Worm (Caenorhabditis elegans) whole organism, L4 larva: ENCODE results near the gene F22F7.11.

ENCODE experiments used
- F26F4.8 ChIP-seq: fragments of 200-800 bp; sonication (Bioruptor generic); conservative IDR thresholded peaks from 2 replicates; pipeline ENCODE4 v1.3.6; 2022; ENCODE audit warnings: missing genetic modification characterization, missing compliant biosample characterization
- F37D6.2 ChIP-seq: sonication (generic microtip); optimal IDR thresholded peaks from 2 replicates; lab custom pipeline; 2016; ENCODE audit warnings: mild to moderate bottlenecking, missing genetic modification characterization, missing compliant biosample characterization
- F44E2.7 ChIP-seq: fragments of 200-800 bp; sonication (Bioruptor generic); IDR thresholded peaks from 2 replicates; pipeline ENCODE4 v2.1.2; 2022; ENCODE audit warnings: missing genetic modification characterization, missing compliant biosample characterization
- F49E8.2 ChIP-seq: sonication (generic microtip); optimal IDR thresholded peaks from 2 replicates; lab custom pipeline; 2016; ENCODE audit warnings: missing compliant biosample characterization, mild to moderate bottlenecking, missing genetic modification characterization, borderline replicate concordance
- T26A8.4 ChIP-seq: fragments of 200-800 bp; sonication (Bioruptor generic); IDR thresholded peaks from 2 replicates; pipeline ENCODE4 v1.3.6; 2022; ENCODE audit warnings: missing genetic modification characterization, missing compliant biosample characterization
- Y48G9A.11 ChIP-seq: fragments of 200-800 bp; sonication (Bioruptor generic); IDR thresholded peaks from 2 replicates; pipeline ENCODE4 v1.3.6; 2022; ENCODE audit warnings: missing genetic modification reagents, missing genetic modification characterization, missing compliant biosample characterization
- Y5F2A.4 ChIP-seq: fragments of 200-800 bp; sonication (Bioruptor generic); optimal IDR thresholded peaks from 2 replicates; lab custom pipeline; 2018; ENCODE audit warnings: mild to moderate bottlenecking, missing genetic modification characterization, missing compliant biosample characterization
- ZK546.5 ChIP-seq, 2 experiments: sonication (generic microtip); optimal IDR thresholded peaks; 2 replicates each; lab custom pipeline; 2017; ENCODE audit warnings: missing biosample characterization in 2 of 2, missing genetic modification characterization in 2 of 2
- aha-1 ChIP-seq: fragments of 150-350 bp; peaks from one replicate; lab custom pipeline; 2014; ENCODE audit warnings: missing biosample characterization, missing genetic modification characterization
- ama-1 ChIP-seq: fragments of 150-350 bp; optimal IDR thresholded peaks from 2 replicates; lab custom pipeline; 2014; ENCODE audit warnings: inconsistent platforms, mixed read lengths
- ceh-28 ChIP-seq: fragments of 150-350 bp; optimal IDR thresholded peaks from 2 replicates; lab custom pipeline; 2014; ENCODE audit warnings: missing biosample characterization, missing genetic modification reagents, missing genetic modification characterization
- ceh-62 ChIP-seq: sonication (generic microtip); optimal IDR thresholded peaks from 2 replicates; lab custom pipeline; 2017; ENCODE audit warnings: missing biosample characterization, missing genetic modification characterization
- ces-1 ChIP-seq: fragments of 150-350 bp; sonication (generic microtip); optimal IDR thresholded peaks from 4 replicates; lab custom pipeline; 2014; ENCODE audit warnings: missing biosample characterization, missing genetic modification reagents, missing genetic modification characterization
- daf-8 ChIP-seq: fragments of 200-800 bp; sonication (Bioruptor generic); IDR thresholded peaks from 2 replicates; pipeline ENCODE4 v1.3.6; 2022; ENCODE audit warnings: missing genetic modification characterization, missing compliant biosample characterization
- egl-43 ChIP-seq: fragments of 200-800 bp; sonication (Bioruptor generic); IDR thresholded peaks from 2 replicates; pipeline ENCODE4 v1.3.6; 2022; ENCODE audit warnings: missing genetic modification reagents, missing genetic modification characterization, missing compliant biosample characterization
- gei-8 ChIP-seq: fragments of 200-800 bp; sonication (Bioruptor generic); optimal IDR thresholded peaks from 2 replicates; lab custom pipeline; 2018; ENCODE audit warnings: mild to moderate bottlenecking, missing genetic modification characterization, missing compliant biosample characterization
- lim-7 ChIP-seq: fragments of 200-800 bp; sonication (Bioruptor generic); IDR thresholded peaks from 2 replicates; pipeline ENCODE4 v1.3.6; 2022; ENCODE audit warnings: missing genetic modification characterization, missing compliant biosample characterization
- lin-38 ChIP-seq: fragments of 200-800 bp; sonication (Bioruptor generic); IDR thresholded peaks from 2 replicates; pipeline ENCODE4 v1.3.6; 2022; ENCODE audit warnings: missing genetic modification reagents, missing genetic modification characterization, missing compliant biosample characterization
- lir-3 ChIP-seq: sonication (generic microtip); optimal IDR thresholded peaks from 2 replicates; lab custom pipeline; 2016; ENCODE audit warnings: mild to moderate bottlenecking, missing genetic modification characterization, missing compliant biosample characterization
- mdt-29 ChIP-seq: fragments of 200-800 bp; sonication (Bioruptor generic); IDR thresholded peaks from 2 replicates; pipeline ENCODE4 v1.3.6; 2022; ENCODE audit warnings: missing genetic modification reagents, missing genetic modification characterization, missing compliant biosample characterization
- nhr-10 ChIP-seq: fragments of 150-350 bp; optimal IDR thresholded peaks from 2 replicates; lab custom pipeline; 2014; ENCODE audit warnings: missing biosample characterization, missing genetic modification characterization
- nhr-237 ChIP-seq: sonication (generic microtip); optimal IDR thresholded peaks from 2 replicates; lab custom pipeline; 2017; ENCODE audit warnings: missing biosample characterization, missing genetic modification characterization
- nhr-77 ChIP-seq: fragments of 150-350 bp; optimal IDR thresholded peaks from 2 replicates; lab custom pipeline; 2014; ENCODE audit warnings: missing biosample characterization, missing genetic modification characterization
- set-16 ChIP-seq: fragments of 200-800 bp; sonication (Bioruptor generic); IDR thresholded peaks from 2 replicates; pipeline ENCODE4 v1.3.6; 2022; ENCODE audit warnings: missing genetic modification reagents, missing genetic modification characterization, missing compliant biosample characterization
- skn-1 ChIP-seq: fragments of 150-350 bp; optimal IDR thresholded peaks from 2 replicates; lab custom pipeline; 2014; ENCODE audit warnings: missing biosample characterization, missing genetic modification characterization
- snpc-4 ChIP-seq: fragments of 150-350 bp; optimal IDR thresholded peaks from 2 replicates; lab custom pipeline; 2014; ENCODE audit warnings: missing biosample characterization, missing genetic modification characterization
- spr-1 ChIP-seq: sonication (generic microtip); optimal IDR thresholded peaks from 2 replicates; lab custom pipeline; 2016; ENCODE audit warnings: mild to moderate bottlenecking, missing genetic modification characterization, missing compliant biosample characterization
- tra-1 ChIP-seq: fragments of 200-800 bp; sonication (Bioruptor generic); IDR thresholded peaks from 2 replicates; pipeline ENCODE4 v1.3.6; 2022; ENCODE audit warnings: missing genetic modification reagents, missing genetic modification characterization, missing compliant biosample characterization
- unc-62 ChIP-seq, 3 experiments: fragments of 150-350 bp in 1 of 3; sonication (generic microtip); optimal IDR thresholded peaks in 2 of 3; peaks in 1 of 3; 1 replicate in 1 of 3; 2 replicates in 2 of 3; lab custom pipeline; 2014 to 2017; ENCODE audit warnings: missing biosample characterization in 3 of 3, missing genetic modification characterization in 3 of 3, missing genetic modification reagents in 3 of 3, missing genotype in 1 of 3
- zip-11 ChIP-seq: fragments of 200-800 bp; sonication (Bioruptor generic); IDR thresholded peaks from 2 replicates; pipeline ENCODE4 v1.3.6; 2022; ENCODE audit warnings: missing genetic modification characterization, missing compliant biosample characterization
- ztf-11 ChIP-seq: fragments of 150-350 bp; optimal IDR thresholded peaks from 2 replicates; lab custom pipeline; 2014; ENCODE audit warnings: missing biosample characterization, missing genetic modification characterization

F22F7.11 gene

DNA sequence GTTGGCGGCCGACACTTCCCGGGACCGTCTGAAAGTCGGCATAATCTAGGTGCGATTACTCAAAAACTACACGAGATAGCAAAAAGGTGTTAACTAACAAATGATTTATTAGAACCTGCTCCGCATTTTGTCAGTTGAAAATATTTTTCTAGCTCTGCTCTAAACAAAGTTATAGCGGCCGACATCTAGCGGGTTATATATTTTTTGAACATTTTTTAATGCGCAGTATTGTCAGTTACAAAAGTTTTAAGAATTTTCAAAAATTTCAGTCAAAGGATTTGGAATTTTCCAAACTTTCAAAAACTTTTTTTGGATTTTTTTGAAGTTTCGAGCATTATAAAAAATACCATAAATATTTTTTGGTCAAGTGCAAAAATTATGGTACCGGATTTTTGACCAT, 38.4 kb upstream of the F22F7.11 start:
- TF ChIP-seq aha-1 (tag; lab: Kevin White, UChicago), result peak; percentile 68
- no peak for TF ChIP-seq ceh-28

DNA sequence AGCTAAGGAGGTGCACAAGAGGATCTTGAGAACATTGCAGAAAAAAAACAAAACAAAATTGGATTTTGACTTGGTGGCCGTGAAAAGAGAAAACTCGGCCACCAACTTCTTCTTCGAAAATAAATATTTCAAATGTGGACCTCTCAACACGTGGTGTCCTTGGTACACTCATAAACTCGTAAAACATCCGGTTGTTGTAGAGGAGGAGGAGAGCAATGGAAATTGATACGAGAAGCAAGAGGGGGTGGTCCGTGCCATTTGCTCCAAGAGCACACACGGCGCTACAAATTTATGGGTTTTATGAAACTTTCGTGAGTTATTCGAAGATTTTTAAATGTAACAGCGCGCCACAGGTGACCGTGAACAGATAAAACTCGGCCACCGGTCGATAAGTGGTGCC, 37.7 kb upstream of the F22F7.11 start:
- TF ChIP-seq ZK546.5 (tag; optimal IDR thresholded peaks at IDR 0.05; lab: Kevin White, UChicago) (no peak), tra-1 (no peak), F37D6.2 (no peak), nhr-77 (tag; lab: Kevin White, UChicago) (no peak), ceh-62 (tag; lab: Kevin White, UChicago) (no peak), daf-8 (GFP tag; lab: Robert Waterston, UW) (no peak), ces-1 (GFP tag; lab: Kevin White, UChicago) (no peak), T26A8.4 (no peak), lir-3 (tag; lab: Kevin White, UChicago) (no peak), ztf-11 (tag; lab: Kevin White, UChicago) (no peak), F49E8.2 (tag; lab: Kevin White, UChicago) (no peak), gei-8 (no peak), unc-62 (GFP tag; optimal IDR thresholded peaks at IDR 0.05 in 1 of 2; lab: Kevin White, UChicago) (no peak), unc-62 (tag; optimal IDR thresholded peaks at IDR 0.05; lab: Kevin White, UChicago) (no peak), mdt-29 (GFP tag; lab: Robert Waterston, UW) (no peak), snpc-4 (no peak), nhr-237 (tag; lab: Kevin White, UChicago) (no peak), Y5F2A.4 (GFP tag; lab: Kevin White, UChicago) (no peak), zip-11 (GFP tag; lab: Robert Waterston, UW) (no peak), F26F4.8 (no peak), ama-1 (lab: Kevin White, UChicago) (no peak)

DNA sequence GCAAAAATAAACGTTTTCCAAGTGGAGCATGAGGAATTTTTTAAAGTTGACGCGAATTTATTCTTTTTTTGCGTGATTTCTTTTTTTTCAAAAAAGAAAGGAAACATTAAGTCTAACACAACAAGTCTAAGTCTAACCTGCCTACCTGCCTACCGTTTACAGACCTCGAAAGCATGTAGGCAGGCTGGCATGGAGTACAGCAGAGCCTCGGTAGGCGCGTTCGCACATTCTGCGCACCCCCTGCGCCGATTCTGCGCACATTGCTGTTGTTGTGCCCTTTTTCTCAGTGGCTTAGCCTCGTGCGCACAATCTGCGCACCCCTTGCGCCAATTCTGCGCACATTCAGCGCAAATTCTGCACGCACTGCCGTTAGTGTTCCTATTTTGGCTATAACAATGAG, 35.8 kb upstream of the F22F7.11 start:
- TF ChIP-seq skn-1 (no peak), Y5F2A.4 (GFP tag; lab: Kevin White, UChicago) (no peak), aha-1 (tag; lab: Kevin White, UChicago) (peak; percentile 93), Y48G9A.11 (GFP tag; lab: Robert Waterston, UW) (no peak), nhr-10 (no peak), set-16 (GFP tag; lab: Robert Waterston, UW) (peak; percentile 48; the same call in 1 of the 2 replicates)

DNA sequence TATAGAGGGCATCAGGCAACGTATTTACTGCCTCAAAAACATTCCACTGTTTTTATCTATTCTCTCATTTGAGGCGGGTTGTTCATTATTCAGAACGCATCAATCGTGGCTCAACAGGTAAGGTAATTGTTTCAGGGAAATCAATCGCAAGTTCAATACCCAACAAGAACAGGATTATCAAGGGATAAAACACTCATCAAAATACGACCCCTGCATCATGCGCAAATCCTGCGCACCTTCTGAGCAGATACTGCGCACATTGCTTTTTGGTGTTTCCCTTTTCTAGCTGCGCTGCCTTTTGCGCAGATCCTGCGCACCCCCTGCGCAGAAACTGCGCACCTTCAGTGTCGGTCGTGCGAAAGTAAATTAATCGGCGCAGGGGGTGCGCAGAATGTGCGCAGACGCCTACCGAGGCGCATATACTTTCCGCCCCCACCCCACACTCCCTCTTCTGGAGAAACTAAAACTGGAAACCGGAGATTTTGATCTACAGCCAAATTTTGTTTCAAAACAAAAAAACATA, 33.8 kb upstream of the F22F7.11 start, which contains the start of gene F36F12.3:
TSS of gene F36F12.3 (plus strand) at position 51 of the 523 bp plus-strand sequence.
- TF ChIP-seq set-16 (GFP tag; lab: Robert Waterston, UW) (peak; percentile 78), egl-43 (GFP tag; lab: Robert Waterston, UW) (peak; percentile 65; the same call in 1 of the 2 replicates), F44E2.7 (0 out of 2 replicates have a peak, but pooled peaks have one; percentile 33)

DNA sequence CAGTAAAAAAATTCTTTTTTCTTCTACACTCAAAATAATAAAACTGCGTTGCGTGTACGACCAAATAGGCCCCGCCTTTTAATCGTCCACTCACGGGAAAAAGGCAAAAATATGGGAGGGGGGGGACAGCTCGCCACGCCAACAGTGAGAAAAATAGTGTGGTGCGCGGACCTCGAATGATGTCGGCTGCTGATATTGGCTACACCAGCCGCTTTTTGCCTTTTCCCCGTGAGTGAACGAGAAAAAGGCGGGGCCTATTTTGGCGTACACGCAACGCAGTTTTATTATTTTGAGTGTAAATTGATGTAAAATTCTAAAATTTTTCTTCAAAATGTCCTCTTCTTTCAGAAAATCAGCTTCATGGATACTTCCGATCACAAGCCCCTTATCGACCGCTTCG, 29.3 kb upstream of the F22F7.11 start, which contains the start of gene ztf-28:
TSS of gene ztf-28 (plus strand) at position 349 of the 400 bp plus-strand sequence.
- TF ChIP-seq Y48G9A.11 (GFP tag; lab: Robert Waterston, UW) (peak; percentile 48; the same call in 1 of the 2 replicates), lin-38 (0 out of 2 replicates have a peak, but pooled peaks have one; percentile 8), aha-1 (tag; lab: Kevin White, UChicago) (peak; percentile 69)

DNA sequence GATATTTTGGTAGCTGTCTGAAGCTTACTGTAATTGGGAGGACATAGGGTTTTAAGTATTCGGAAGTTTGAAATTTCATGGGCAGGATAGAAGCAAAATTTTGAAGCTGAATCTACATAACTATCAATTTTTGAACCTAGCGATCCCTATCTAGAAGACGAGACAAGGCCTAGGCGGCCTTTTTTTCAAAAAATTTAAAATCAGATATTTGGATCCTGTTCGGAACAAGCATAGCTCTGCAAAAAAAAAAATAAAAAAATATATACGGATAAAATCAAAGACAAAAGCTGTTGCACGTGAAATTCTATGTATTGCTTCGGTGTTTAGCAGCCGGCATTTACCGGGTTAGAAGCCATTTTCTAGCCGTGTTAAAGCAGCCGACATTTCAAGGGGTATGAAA, 24.4 kb upstream of the F22F7.11 start, which contains the start of gene F36F12.2:
TSS of gene F36F12.2 (minus strand) at position 101 of the 400 bp plus-strand sequence.
- TF ChIP-seq spr-1 (no peak), ZK546.5 (tag; optimal IDR thresholded peaks at IDR 0.05; lab: Kevin White, UChicago) (no peak), lim-7 (no peak)
- TF ChIP-seq, all 104 proteins: peak for 0
